Worm (Caenorhabditis elegans) whole organism, late embryonic: ENCODE measurements around the gene F52E1.9.

Experiments
- ahr-1 ChIP-seq: sonication (generic microtip); optimal IDR thresholded peaks from 2 replicates; lab custom pipeline; 2016; ENCODE audit warnings: missing genetic modification characterization, missing compliant biosample characterization
- ama-1 ChIP-seq: fragments of 150-350 bp; optimal IDR thresholded peaks from 2 replicates; lab custom pipeline; 2014
- ets-4 ChIP-seq: sonication (generic microtip); optimal IDR thresholded peaks from 2 replicates; lab custom pipeline; 2016; ENCODE audit warnings: missing genetic modification characterization, missing compliant biosample characterization
- fkh-10 ChIP-seq: fragments of 150-350 bp; optimal IDR thresholded peaks from 2 replicates; lab custom pipeline; 2014; ENCODE audit warnings: missing biosample characterization, missing genetic modification reagents, missing genetic modification characterization
- hlh-30 ChIP-seq: sonication (generic microtip); optimal IDR thresholded peaks from 2 replicates; lab custom pipeline; 2017; ENCODE audit warnings: antibody characterized with exemption, missing genetic modification characterization, missing compliant biosample characterization; ENCODE audit not compliant: insufficient read depth
- pat-9 ChIP-seq: fragments of 200-800 bp; sonication (Bioruptor generic); optimal IDR thresholded peaks from 2 replicates; lab custom pipeline; 2018; ENCODE audit warnings: mild to moderate bottlenecking, missing genetic modification characterization, moderate library complexity, missing compliant biosample characterization
- pqm-1 ChIP-seq: sonication (generic microtip); optimal IDR thresholded peaks from 2 replicates; lab custom pipeline; 2016; ENCODE audit warnings: missing genetic modification characterization, missing compliant biosample characterization
- rnt-1 ChIP-seq: sonication (generic microtip); optimal IDR thresholded peaks from 2 replicates; lab custom pipeline; 2016; ENCODE audit warnings: missing genetic modification characterization, missing compliant biosample characterization
- sox-2 ChIP-seq: fragments of 200-800 bp; sonication (Bioruptor generic); IDR thresholded peaks from 2 replicates; pipeline ENCODE4 v1.3.6; 2022; ENCODE audit warnings: missing genetic modification reagents, missing genetic modification characterization, missing compliant biosample characterization

- TF ChIP-seq sox-2 (GFP tag; lab: Robert Waterston, UW) (no peak), fkh-10 (no peak), ets-4 (tag; lab: Kevin White, UChicago) (no peak), ama-1 (lab: Kevin White, UChicago) (no peak), hlh-30 (tag; lab: Kevin White, UChicago) (no peak), rnt-1 (tag; lab: Kevin White, UChicago) (no peak), pqm-1 (tag; lab: Kevin White, UChicago) (no peak), ahr-1 (tag; lab: Kevin White, UChicago) (no peak), pat-9 (no peak)
Measured at ce11 chrV:8375419-8375818, 27.1 kb downstream of the F52E1.9 start, which contains the start of gene F38E1.10.
